Worm (Caenorhabditis elegans) whole organism, L1 larva: ENCODE measurements around the gene cisd-3.2.

Experiments
- C16A3.4 ChIP-seq: fragments of 150-350 bp; optimal IDR thresholded peaks from 2 replicates; lab custom pipeline; 2014; ENCODE audit warnings: missing biosample characterization, missing genetic modification characterization
- F16B12.6 ChIP-seq: fragments of 150-350 bp; optimal IDR thresholded peaks from 2 replicates; lab custom pipeline; 2014; ENCODE audit warnings: missing biosample characterization, missing genetic modification characterization
- Y116A8C.19 ChIP-seq: sonication (generic microtip); optimal IDR thresholded peaks from 2 replicates; lab custom pipeline; 2016; ENCODE audit warnings: missing compliant biosample characterization, missing genetic modification characterization, borderline replicate concordance
- aly-2 ChIP-seq: fragments of 150-350 bp; optimal IDR thresholded peaks from 2 replicates; lab custom pipeline; 2014; ENCODE audit warnings: missing biosample characterization, missing genetic modification characterization
- ama-1 ChIP-seq: fragments of 150-350 bp; optimal IDR thresholded peaks from 2 replicates; lab custom pipeline; 2014
- ceh-82 ChIP-seq, 3 experiments: fragments of 150-350 bp in 1 of 3; sonication (generic microtip) in 2 of 3; optimal IDR thresholded peaks; 2 replicates each; lab custom pipeline; 2014 to 2017; ENCODE audit warnings: missing biosample characterization in 3 of 3, missing genetic modification characterization in 3 of 3
- ceh-88 ChIP-seq: fragments of 200-800 bp; sonication (Bioruptor generic); IDR thresholded peaks from 2 replicates; pipeline ENCODE4 v1.3.6; 2022; ENCODE audit warnings: missing genetic modification characterization, missing compliant biosample characterization
- ces-1 ChIP-seq: fragments of 150-350 bp; optimal IDR thresholded peaks from 2 replicates; lab custom pipeline; 2014; ENCODE audit warnings: missing biosample characterization, missing genetic modification reagents, missing genetic modification characterization
- dpl-1 ChIP-seq, 3 experiments: fragments of 150-350 bp in 2 of 3; sonication (generic microtip) in 1 of 3; optimal IDR thresholded peaks; 2 replicates each; lab custom pipeline; 2014 to 2017; ENCODE audit warnings: missing biosample characterization in 3 of 3, missing genetic modification characterization in 3 of 3, missing genetic modification reagents in 3 of 3
- dsc-1 ChIP-seq: sonication (generic microtip); optimal IDR thresholded peaks from 2 replicates; lab custom pipeline; 2016; ENCODE audit warnings: mild to moderate bottlenecking, missing genetic modification characterization, missing compliant biosample characterization
- efl-1 ChIP-seq, 4 experiments: fragments of 150-350 bp; optimal IDR thresholded peaks in 3 of 4; peaks in 1 of 4; 1 replicate in 1 of 4; 2 replicates in 3 of 4; lab custom pipeline; 2014; ENCODE audit warnings: missing biosample characterization in 2 of 4, missing genetic modification characterization in 2 of 4, missing genetic modification reagents in 2 of 4
- efl-3 ChIP-seq: fragments of 200-800 bp; sonication (Bioruptor generic); optimal IDR thresholded peaks from 2 replicates; lab custom pipeline; 2018; ENCODE audit warnings: mild to moderate bottlenecking, missing genetic modification characterization, missing compliant biosample characterization
- egl-13 ChIP-seq: sonication (generic microtip); optimal IDR thresholded peaks from 2 replicates; lab custom pipeline; 2016; ENCODE audit warnings: missing genotype, missing genetic modification reagents, missing genetic modification characterization, missing compliant biosample characterization
- egl-27 ChIP-seq, 2 experiments: fragments of 150-350 bp in 1 of 2; sonication (generic microtip); optimal IDR thresholded peaks; 3 replicates each; lab custom pipeline; 2017 to 2018; ENCODE audit warnings: missing biosample characterization in 2 of 2, missing genetic modification characterization in 2 of 2, missing genetic modification reagents in 2 of 2
- ets-5 ChIP-seq: fragments of 200-800 bp; sonication (Bioruptor generic); IDR thresholded peaks from 2 replicates; pipeline ENCODE4 v1.3.6; 2022; ENCODE audit warnings: missing genetic modification characterization, missing compliant biosample characterization
- fkh-10 ChIP-seq: sonication (generic microtip); optimal IDR thresholded peaks from 2 replicates; lab custom pipeline; 2017; ENCODE audit warnings: missing biosample characterization, missing genetic modification reagents, missing genetic modification characterization
- fkh-4 ChIP-seq: sonication (generic microtip); optimal IDR thresholded peaks from 2 replicates; lab custom pipeline; 2016; ENCODE audit warnings: missing compliant biosample characterization, missing genetic modification characterization, borderline replicate concordance
- fos-1 ChIP-seq: fragments of 150-350 bp; optimal IDR thresholded peaks from 2 replicates; lab custom pipeline; 2014; ENCODE audit warnings: missing biosample characterization, missing genetic modification characterization
- grh-1 ChIP-seq: fragments of 200-800 bp; sonication (Bioruptor generic); IDR thresholded peaks from 2 replicates; pipeline ENCODE4 v1.3.6; 2022; ENCODE audit warnings: missing genetic modification reagents, missing genetic modification characterization, missing compliant biosample characterization
- hpl-2 ChIP-seq: fragments of 150-350 bp; optimal IDR thresholded peaks from 2 replicates; lab custom pipeline; 2014; ENCODE audit warnings: missing biosample characterization, missing genetic modification reagents, missing genetic modification characterization
- isw-1 ChIP-seq: fragments of 200-800 bp; sonication (Bioruptor generic); IDR thresholded peaks from 2 replicates; pipeline ENCODE4 v1.3.6; 2022; ENCODE audit warnings: missing genetic modification characterization, missing compliant biosample characterization
- jun-1 ChIP-seq: fragments of 150-350 bp; optimal IDR thresholded peaks from 2 replicates; lab custom pipeline; 2014; ENCODE audit warnings: missing biosample characterization, missing genetic modification reagents, missing genetic modification characterization
- lin-13 ChIP-seq: fragments of 150-350 bp; optimal IDR thresholded peaks from 2 replicates; lab custom pipeline; 2014; ENCODE audit warnings: missing biosample characterization, missing genetic modification reagents, missing genetic modification characterization
- lin-14 ChIP-seq: fragments of 200-800 bp; sonication (Bioruptor generic); optimal IDR thresholded peaks from 2 replicates; lab custom pipeline; 2018; ENCODE audit warnings: mild to moderate bottlenecking, missing genetic modification characterization, moderate library complexity, missing compliant biosample characterization
- lin-15B ChIP-seq: fragments of 150-350 bp; sonication (generic microtip); optimal IDR thresholded peaks from 3 replicates; lab custom pipeline; 2014; ENCODE audit warnings: missing biosample characterization, missing genetic modification characterization
- lin-35 ChIP-seq, 2 experiments: fragments of 150-350 bp; optimal IDR thresholded peaks; 2 replicates each; lab custom pipeline; 2014; ENCODE audit warnings: missing biosample characterization in 2 of 2, missing genetic modification characterization in 2 of 2, missing genetic modification reagents in 2 of 2
- lin-39 ChIP-seq: fragments of 150-350 bp; optimal IDR thresholded peaks from 2 replicates; lab custom pipeline; 2014; ENCODE audit warnings: missing biosample characterization, missing genetic modification reagents, missing genetic modification characterization
- mdl-1 ChIP-seq, 2 experiments: fragments of 150-350 bp; optimal IDR thresholded peaks; 2 replicates each; lab custom pipeline; 2014 to 2017; ENCODE audit warnings: missing biosample characterization in 2 of 2, missing genetic modification characterization in 2 of 2, inconsistent platforms in 1 of 2
- mef-2 ChIP-seq: fragments of 150-350 bp; optimal IDR thresholded peaks from 2 replicates; lab custom pipeline; 2014; ENCODE audit warnings: missing biosample characterization, missing genetic modification characterization
- mep-1 ChIP-seq: fragments of 150-350 bp; optimal IDR thresholded peaks from 2 replicates; lab custom pipeline; 2014; ENCODE audit warnings: missing biosample characterization, missing genetic modification characterization
- nhr-11 ChIP-seq: fragments of 150-350 bp; optimal IDR thresholded peaks from 2 replicates; lab custom pipeline; 2014; ENCODE audit warnings: missing biosample characterization, missing genetic modification characterization
- nhr-12 ChIP-seq: sonication (generic microtip); optimal IDR thresholded peaks from 2 replicates; lab custom pipeline; 2017; ENCODE audit warnings: missing biosample characterization, missing genetic modification characterization
- nhr-19 ChIP-seq: fragments of 200-800 bp; sonication (Bioruptor generic); conservative IDR thresholded peaks from 2 replicates; pipeline ENCODE4 v1.3.6; 2022; ENCODE audit warnings: missing genetic modification characterization, missing compliant biosample characterization
- nhr-20 ChIP-seq: sonication (generic microtip); optimal IDR thresholded peaks from 2 replicates; lab custom pipeline; 2016; ENCODE audit warnings: mild to moderate bottlenecking, missing genetic modification characterization, missing compliant biosample characterization
- nhr-237 ChIP-seq: fragments of 150-350 bp; optimal IDR thresholded peaks from 2 replicates; lab custom pipeline; 2014; ENCODE audit warnings: missing biosample characterization, missing genetic modification characterization
- nhr-47 ChIP-seq: sonication (generic microtip); optimal IDR thresholded peaks from 2 replicates; lab custom pipeline; 2016; ENCODE audit warnings: mild to moderate bottlenecking, missing genetic modification characterization, moderate library complexity, missing compliant biosample characterization
- nhr-71 ChIP-seq: sonication (generic microtip); optimal IDR thresholded peaks from 2 replicates; lab custom pipeline; 2016; ENCODE audit warnings: mild to moderate bottlenecking, missing genetic modification characterization, moderate library complexity, missing compliant biosample characterization
- nhr-76 ChIP-seq: sonication (generic microtip); optimal IDR thresholded peaks from 2 replicates; lab custom pipeline; 2017; ENCODE audit warnings: missing biosample characterization, missing genetic modification characterization
- nhr-77 ChIP-seq: fragments of 150-350 bp; optimal IDR thresholded peaks from 2 replicates; lab custom pipeline; 2014; ENCODE audit warnings: missing biosample characterization, missing genetic modification characterization
- nhr-85 ChIP-seq: sonication (generic microtip); peaks from one replicate; lab custom pipeline; 2016; ENCODE audit warnings: missing genetic modification characterization, inconsistent platforms, missing compliant biosample characterization
- nhr-90 ChIP-seq: sonication (generic microtip); optimal IDR thresholded peaks from 2 replicates; lab custom pipeline; 2016; ENCODE audit warnings: mild to moderate bottlenecking, missing genetic modification characterization, missing compliant biosample characterization; ENCODE audit not compliant: poor library complexity
- pax-3 ChIP-seq: fragments of 200-800 bp; sonication (Bioruptor generic); optimal IDR thresholded peaks from 2 replicates; lab custom pipeline; 2018; ENCODE audit warnings: mild to moderate bottlenecking, missing genetic modification characterization, moderate library complexity, missing compliant biosample characterization
- rnt-1 ChIP-seq: sonication (generic microtip); optimal IDR thresholded peaks from 2 replicates; lab custom pipeline; 2016; ENCODE audit warnings: mild to moderate bottlenecking, missing genetic modification characterization, moderate library complexity, missing compliant biosample characterization
- snu-23 ChIP-seq: sonication (generic microtip); optimal IDR thresholded peaks from 2 replicates; lab custom pipeline; 2016; ENCODE audit warnings: missing genetic modification characterization, missing compliant biosample characterization
- sptf-1 ChIP-seq: fragments of 150-350 bp; optimal IDR thresholded peaks from 2 replicates; lab custom pipeline; 2014; ENCODE audit warnings: missing biosample characterization, missing genetic modification characterization
- swsn-7 ChIP-seq: sonication (generic microtip); optimal IDR thresholded peaks from 2 replicates; lab custom pipeline; 2016; ENCODE audit warnings: missing genetic modification characterization, missing compliant biosample characterization
- tbx-2 ChIP-seq: sonication (generic microtip); optimal IDR thresholded peaks from 2 replicates; lab custom pipeline; 2016; ENCODE audit warnings: missing genetic modification characterization, missing compliant biosample characterization
- unc-30 ChIP-seq: sonication (generic microtip); optimal IDR thresholded peaks from 2 replicates; lab custom pipeline; 2017; ENCODE audit warnings: missing biosample characterization, missing genetic modification characterization
- vab-15 ChIP-seq: sonication (generic microtip); optimal IDR thresholded peaks from 2 replicates; lab custom pipeline; 2017; ENCODE audit warnings: missing genotype, mild to moderate bottlenecking, missing genetic modification characterization, missing compliant biosample characterization
- xbp-1 ChIP-seq: sonication (generic microtip); optimal IDR thresholded peaks from 2 replicates; lab custom pipeline; 2016; ENCODE audit warnings: missing genetic modification characterization, missing compliant biosample characterization
- zag-1 ChIP-seq: fragments of 150-350 bp; optimal IDR thresholded peaks from 2 replicates; lab custom pipeline; 2014; ENCODE audit warnings: missing biosample characterization, missing genetic modification characterization
- ztf-11 ChIP-seq, 2 experiments: sonication (generic microtip); optimal IDR thresholded peaks; 2 replicates each; lab custom pipeline; 2016 to 2017; ENCODE audit warnings: missing genetic modification characterization in 2 of 2, missing biosample characterization in 1 of 2, missing compliant biosample characterization in 1 of 2

Gene cisd-3.2

ce11 chrIII:1540100-1540695, at the start of gene cisd-3.2, which contains the start of gene Y67D2.5:
Gene cisd-3.2, plus strand, starts transcription at chrIII:1540493.
Gene Y67D2.5, minus strand, starts transcription at chrIII:1540244.
- TF ChIP-seq snu-23 (GFP tag; lab: Kevin White, UChicago) = peak; percentile 45
- TF ChIP-seq ztf-11 (tag; optimal IDR thresholded peaks at IDR 0.05; lab: Kevin White, UChicago) = peak in 1 of 2 experiments; percentile 55
- no peak for TF ChIP-seq lin-39 (tag; lab: Kevin White, UChicago)
- no peak for TF ChIP-seq jun-1
- TF ChIP-seq lin-15B (tag; lab: Kevin White, UChicago) = peak; percentile 59
- TF ChIP-seq egl-13 (tag; lab: Kevin White, UChicago) = peak; percentile 37
- no peak for TF ChIP-seq hpl-2 (GFP tag; lab: Kevin White, UChicago)
- TF ChIP-seq vab-15 (tag; lab: Kevin White, UChicago) = no peak
- peak; percentile 25 to 40 for TF ChIP-seq lin-35 (GFP tag; optimal IDR thresholded peaks at IDR 0.05; lab: Kevin White, UChicago)
- TF ChIP-seq aly-2 (tag; lab: Kevin White, UChicago) = no peak
- peak; percentile 20 for TF ChIP-seq nhr-90
- peak; percentile 24; the same call in 1 of the 2 replicates for TF ChIP-seq grh-1 (GFP tag; lab: Robert Waterston, UW)
- TF ChIP-seq nhr-11 (tag; lab: Kevin White, UChicago) = no peak
- no peak for TF ChIP-seq ces-1 (GFP tag; lab: Kevin White, UChicago)
- TF ChIP-seq nhr-19 (GFP tag; lab: Robert Waterston, UW) = no peak; the same call in 1 of the 2 replicates
- TF ChIP-seq nhr-85 (tag; lab: Kevin White, UChicago) = peak; percentile 65
- TF ChIP-seq mdl-1 (tag; optimal IDR thresholded peaks at IDR 0.05; lab: Kevin White, UChicago) = no peak
- TF ChIP-seq dsc-1 (tag; lab: Kevin White, UChicago) = peak; percentile 43
- no peak for TF ChIP-seq efl-3 (GFP tag; lab: Kevin White, UChicago)
- no peak for TF ChIP-seq nhr-71 (tag; lab: Kevin White, UChicago)
- TF ChIP-seq dpl-1 (GFP tag; optimal IDR thresholded peaks at IDR 0.05; lab: Kevin White, UChicago) = peak in 2 of 3 experiments; percentile 22 to 51
- TF ChIP-seq mef-2 = no peak
- TF ChIP-seq pax-3 (tag; lab: Kevin White, UChicago) = peak; percentile 20
- TF ChIP-seq efl-1 (optimal IDR thresholded peaks at IDR 0.05; lab: Kevin White, UChicago) = peak; percentile 19 to 56
- TF ChIP-seq efl-1 (GFP tag; optimal IDR thresholded peaks at IDR 0.05 in 1 of 2; lab: Kevin White, UChicago) = peak; percentile 61 to 93
- TF ChIP-seq egl-27 (tag; optimal IDR thresholded peaks at IDR 0.05; lab: Kevin White, UChicago) = no peak
- TF ChIP-seq nhr-77 = no peak
- no peak for TF ChIP-seq sptf-1 (tag; lab: Kevin White, UChicago)
- peak; percentile 87 for TF ChIP-seq rnt-1 (tag; lab: Kevin White, UChicago)
- TF ChIP-seq ceh-88 (GFP tag; lab: Robert Waterston, UW) = no peak
- TF ChIP-seq nhr-47 (tag; lab: Kevin White, UChicago) = no peak
- TF ChIP-seq lin-14 (GFP tag; lab: Kevin White, UChicago) = peak; percentile 44
- peak; percentile 21; the same call in 1 of the 2 replicates for TF ChIP-seq isw-1 (GFP tag; lab: Robert Waterston, UW)
- peak; percentile 56 for TF ChIP-seq mep-1 (tag; lab: Kevin White, UChicago)
- TF ChIP-seq ama-1 (lab: Kevin White, UChicago) = no peak
- no peak for TF ChIP-seq zag-1 (tag; lab: Kevin White, UChicago)
- no peak for TF ChIP-seq nhr-20 (tag; lab: Kevin White, UChicago)
- TF ChIP-seq C16A3.4 (tag; lab: Kevin White, UChicago) = peak; percentile 36
- no peak for TF ChIP-seq fkh-10 (GFP tag; lab: Kevin White, UChicago)
- peak; percentile 38 for TF ChIP-seq lin-13 (GFP tag; lab: Kevin White, UChicago)
- TF ChIP-seq swsn-7 (tag; lab: Kevin White, UChicago) = peak; percentile 6
- peak; percentile 43 for TF ChIP-seq xbp-1 (tag; lab: Kevin White, UChicago)
- TF ChIP-seq fos-1 (tag; lab: Kevin White, UChicago) = no peak
- peak; percentile 10 to 52 (median 51) for TF ChIP-seq ceh-82 (tag; optimal IDR thresholded peaks at IDR 0.05; lab: Kevin White, UChicago)
- TF ChIP-seq nhr-76 (tag; lab: Kevin White, UChicago) = no peak
- peak; percentile 35 for TF ChIP-seq fkh-4
- TF ChIP-seq ets-5 (GFP tag; lab: Robert Waterston, UW) = no peak
- no peak for TF ChIP-seq Y116A8C.19 (tag; lab: Kevin White, UChicago)
- no peak for TF ChIP-seq nhr-237 (tag; lab: Kevin White, UChicago)
- TF ChIP-seq unc-30 (tag; lab: Kevin White, UChicago) = no peak
- TF ChIP-seq tbx-2 = peak; percentile 43
- TF ChIP-seq nhr-12 = no peak
- TF ChIP-seq F16B12.6 = peak; percentile 25
